Worm (Caenorhabditis elegans) whole organism, L1 larva: Measurements from ENCODE around the gene nkat-1.

Experiments
- C04F5.9 ChIP-seq: sonication (generic microtip); optimal IDR thresholded peaks from 2 replicates; lab custom pipeline; 2016; ENCODE audit warnings: missing genetic modification characterization, missing compliant biosample characterization
- C16A3.4 ChIP-seq: fragments of 150-350 bp; optimal IDR thresholded peaks from 2 replicates; lab custom pipeline; 2014; ENCODE audit warnings: missing biosample characterization, missing genetic modification characterization
- C34B4.2 ChIP-seq: sonication (generic microtip); optimal IDR thresholded peaks from 2 replicates; lab custom pipeline; 2017; ENCODE audit warnings: mild to moderate bottlenecking, missing genetic modification characterization, missing compliant biosample characterization
- Y116A8C.19 ChIP-seq: sonication (generic microtip); optimal IDR thresholded peaks from 2 replicates; lab custom pipeline; 2016; ENCODE audit warnings: missing compliant biosample characterization, missing genetic modification characterization, borderline replicate concordance
- aly-2 ChIP-seq: fragments of 150-350 bp; optimal IDR thresholded peaks from 2 replicates; lab custom pipeline; 2014; ENCODE audit warnings: missing biosample characterization, missing genetic modification characterization
- blmp-1 ChIP-seq: fragments of 150-350 bp; optimal IDR thresholded peaks from 2 replicates; lab custom pipeline; 2014; ENCODE audit warnings: missing biosample characterization, missing genetic modification characterization
- ceh-63 ChIP-seq: fragments of 200-800 bp; sonication (Bioruptor generic); optimal IDR thresholded peaks from 2 replicates; lab custom pipeline; 2018; ENCODE audit warnings: mild to moderate bottlenecking, missing genetic modification characterization, missing compliant biosample characterization
- ceh-88 ChIP-seq: fragments of 200-800 bp; sonication (Bioruptor generic); IDR thresholded peaks from 2 replicates; pipeline ENCODE4 v1.3.6; 2022; ENCODE audit warnings: missing genetic modification characterization, missing compliant biosample characterization
- ceh-90 ChIP-seq: sonication (generic microtip); optimal IDR thresholded peaks from 2 replicates; lab custom pipeline; 2016; ENCODE audit warnings: missing genetic modification characterization, missing compliant biosample characterization
- ces-1 ChIP-seq: fragments of 150-350 bp; optimal IDR thresholded peaks from 2 replicates; lab custom pipeline; 2014; ENCODE audit warnings: missing biosample characterization, missing genetic modification reagents, missing genetic modification characterization
- dsc-1 ChIP-seq: sonication (generic microtip); optimal IDR thresholded peaks from 2 replicates; lab custom pipeline; 2016; ENCODE audit warnings: mild to moderate bottlenecking, missing genetic modification characterization, missing compliant biosample characterization
- efl-1 ChIP-seq, 4 experiments: fragments of 150-350 bp; optimal IDR thresholded peaks in 3 of 4; peaks in 1 of 4; 1 replicate in 1 of 4; 2 replicates in 3 of 4; lab custom pipeline; 2014; ENCODE audit warnings: missing biosample characterization in 2 of 4, missing genetic modification characterization in 2 of 4, missing genetic modification reagents in 2 of 4
- egl-27 ChIP-seq, 2 experiments: fragments of 150-350 bp in 1 of 2; sonication (generic microtip); optimal IDR thresholded peaks; 3 replicates each; lab custom pipeline; 2017 to 2018; ENCODE audit warnings: missing biosample characterization in 2 of 2, missing genetic modification characterization in 2 of 2, missing genetic modification reagents in 2 of 2
- elt-2 ChIP-seq: sonication (generic microtip); optimal IDR thresholded peaks from 2 replicates; lab custom pipeline; 2016; ENCODE audit warnings: missing genetic modification characterization, mild to moderate bottlenecking, inconsistent platforms, missing compliant biosample characterization, missing genetic modification reagents
- elt-3 ChIP-seq, 6 experiments: fragments of 150-350 bp in 1 of 6; sonication (generic microtip); optimal IDR thresholded peaks; 2 replicates each; lab custom pipeline; 2017 to 2018; ENCODE audit warnings: missing biosample characterization in 6 of 6, missing genetic modification characterization in 6 of 6, inconsistent platforms in 1 of 6
- fos-1 ChIP-seq: fragments of 150-350 bp; optimal IDR thresholded peaks from 2 replicates; lab custom pipeline; 2014; ENCODE audit warnings: missing biosample characterization, missing genetic modification characterization
- grh-1 ChIP-seq: fragments of 200-800 bp; sonication (Bioruptor generic); IDR thresholded peaks from 2 replicates; pipeline ENCODE4 v1.3.6; 2022; ENCODE audit warnings: missing genetic modification reagents, missing genetic modification characterization, missing compliant biosample characterization
- hlh-17 ChIP-seq: fragments of 200-800 bp; sonication (Bioruptor generic); optimal IDR thresholded peaks from 2 replicates; lab custom pipeline; 2018; ENCODE audit warnings: missing genetic modification characterization, mild to moderate bottlenecking, missing compliant biosample characterization, moderate library complexity, borderline replicate concordance
- hlh-4 ChIP-seq: sonication (generic microtip); optimal IDR thresholded peaks from 2 replicates; lab custom pipeline; 2016; ENCODE audit warnings: mild to moderate bottlenecking, missing genetic modification characterization, missing compliant biosample characterization
- hpl-2 ChIP-seq: fragments of 150-350 bp; optimal IDR thresholded peaks from 2 replicates; lab custom pipeline; 2014; ENCODE audit warnings: missing biosample characterization, missing genetic modification reagents, missing genetic modification characterization
- isw-1 ChIP-seq: fragments of 200-800 bp; sonication (Bioruptor generic); IDR thresholded peaks from 2 replicates; pipeline ENCODE4 v1.3.6; 2022; ENCODE audit warnings: missing genetic modification characterization, missing compliant biosample characterization
- lin-13 ChIP-seq: fragments of 150-350 bp; optimal IDR thresholded peaks from 2 replicates; lab custom pipeline; 2014; ENCODE audit warnings: missing biosample characterization, missing genetic modification reagents, missing genetic modification characterization
- lin-14 ChIP-seq: fragments of 200-800 bp; sonication (Bioruptor generic); optimal IDR thresholded peaks from 2 replicates; lab custom pipeline; 2018; ENCODE audit warnings: mild to moderate bottlenecking, missing genetic modification characterization, moderate library complexity, missing compliant biosample characterization
- lin-15B ChIP-seq: fragments of 150-350 bp; sonication (generic microtip); optimal IDR thresholded peaks from 3 replicates; lab custom pipeline; 2014; ENCODE audit warnings: missing biosample characterization, missing genetic modification characterization
- lsy-2 ChIP-seq, 2 experiments: fragments of 150-350 bp; optimal IDR thresholded peaks; 2 replicates each; lab custom pipeline; 2014; ENCODE audit warnings: missing biosample characterization in 2 of 2, missing genetic modification characterization in 2 of 2
- mab-9 ChIP-seq: fragments of 200-800 bp; sonication (Bioruptor generic); IDR thresholded peaks from 2 replicates; pipeline ENCODE4 v1.3.6; 2022; ENCODE audit warnings: missing genetic modification reagents, missing genetic modification characterization, missing compliant biosample characterization
- mef-2 ChIP-seq: fragments of 150-350 bp; optimal IDR thresholded peaks from 2 replicates; lab custom pipeline; 2014; ENCODE audit warnings: missing biosample characterization, missing genetic modification characterization
- nhr-12 ChIP-seq: sonication (generic microtip); optimal IDR thresholded peaks from 2 replicates; lab custom pipeline; 2017; ENCODE audit warnings: missing biosample characterization, missing genetic modification characterization
- nhr-20 ChIP-seq: sonication (generic microtip); optimal IDR thresholded peaks from 2 replicates; lab custom pipeline; 2016; ENCODE audit warnings: mild to moderate bottlenecking, missing genetic modification characterization, missing compliant biosample characterization
- nhr-28 ChIP-seq: fragments of 150-350 bp; optimal IDR thresholded peaks from 2 replicates; lab custom pipeline; 2014; ENCODE audit warnings: missing biosample characterization, missing genetic modification characterization
- nhr-47 ChIP-seq: sonication (generic microtip); optimal IDR thresholded peaks from 2 replicates; lab custom pipeline; 2016; ENCODE audit warnings: mild to moderate bottlenecking, missing genetic modification characterization, moderate library complexity, missing compliant biosample characterization
- nhr-71 ChIP-seq: sonication (generic microtip); optimal IDR thresholded peaks from 2 replicates; lab custom pipeline; 2016; ENCODE audit warnings: mild to moderate bottlenecking, missing genetic modification characterization, moderate library complexity, missing compliant biosample characterization
- nhr-77 ChIP-seq: fragments of 150-350 bp; optimal IDR thresholded peaks from 2 replicates; lab custom pipeline; 2014; ENCODE audit warnings: missing biosample characterization, missing genetic modification characterization
- nhr-85 ChIP-seq: sonication (generic microtip); peaks from one replicate; lab custom pipeline; 2016; ENCODE audit warnings: missing genetic modification characterization, inconsistent platforms, missing compliant biosample characterization
- nhr-90 ChIP-seq: sonication (generic microtip); optimal IDR thresholded peaks from 2 replicates; lab custom pipeline; 2016; ENCODE audit warnings: mild to moderate bottlenecking, missing genetic modification characterization, missing compliant biosample characterization; ENCODE audit not compliant: poor library complexity
- pqm-1 ChIP-seq: sonication (generic microtip); optimal IDR thresholded peaks from 3 replicates; lab custom pipeline; 2017; ENCODE audit warnings: missing biosample characterization, missing genetic modification characterization
- skn-1 ChIP-seq: fragments of 150-350 bp; optimal IDR thresholded peaks from 2 replicates; lab custom pipeline; 2014; ENCODE audit warnings: missing biosample characterization, missing genetic modification characterization
- sox-4 ChIP-seq: sonication (generic microtip); optimal IDR thresholded peaks from 2 replicates; lab custom pipeline; 2016; ENCODE audit warnings: missing genetic modification characterization, missing compliant biosample characterization
- sptf-1 ChIP-seq: fragments of 150-350 bp; optimal IDR thresholded peaks from 2 replicates; lab custom pipeline; 2014; ENCODE audit warnings: missing biosample characterization, missing genetic modification characterization
- swsn-7 ChIP-seq: sonication (generic microtip); optimal IDR thresholded peaks from 2 replicates; lab custom pipeline; 2016; ENCODE audit warnings: missing genetic modification characterization, missing compliant biosample characterization
- tbx-2 ChIP-seq: sonication (generic microtip); optimal IDR thresholded peaks from 2 replicates; lab custom pipeline; 2016; ENCODE audit warnings: missing genetic modification characterization, missing compliant biosample characterization
- unc-130 ChIP-seq: fragments of 150-350 bp; optimal IDR thresholded peaks from 2 replicates; lab custom pipeline; 2017; ENCODE audit warnings: missing biosample characterization, missing genetic modification characterization, inconsistent platforms
- unc-30 ChIP-seq: sonication (generic microtip); optimal IDR thresholded peaks from 2 replicates; lab custom pipeline; 2017; ENCODE audit warnings: missing biosample characterization, missing genetic modification characterization
- xbp-1 ChIP-seq: sonication (generic microtip); optimal IDR thresholded peaks from 2 replicates; lab custom pipeline; 2016; ENCODE audit warnings: missing genetic modification characterization, missing compliant biosample characterization
- zip-4 ChIP-seq: fragments of 200-800 bp; sonication (Bioruptor generic); optimal IDR thresholded peaks from 2 replicates; lab custom pipeline; 2018; ENCODE audit warnings: mild to moderate bottlenecking, missing genetic modification characterization, moderate library complexity, missing compliant biosample characterization

The nkat-1 gene

ce11 chrX:14169569-14170031 lies 29.7 kb upstream of the nkat-1 start, which contains the start of gene sym-4 (continued):
- TF ChIP-seq nhr-77 (tag; lab: Kevin White, UChicago) (peak; percentile 94), nhr-28 (no peak), unc-130 (tag; lab: Kevin White, UChicago) (peak; percentile 66), ces-1 (no peak)

ce11 chrX:14165156-14165555 lies 25.2 kb upstream of the nkat-1 start:
- TF ChIP-seq egl-27 (tag; optimal IDR thresholded peaks at IDR 0.05; lab: Kevin White, UChicago) = no peak
- TF ChIP-seq isw-1 = no peak
- no peak for TF ChIP-seq efl-1 (optimal IDR thresholded peaks at IDR 0.05; lab: Kevin White, UChicago)
- TF ChIP-seq efl-1 (GFP tag; optimal IDR thresholded peaks at IDR 0.05 in 1 of 2; lab: Kevin White, UChicago) = peak in 1 of 2 experiments; percentile 84

- peak; percentile 5 for TF ChIP-seq nhr-90 (tag; lab: Kevin White, UChicago)
- TF ChIP-seq nhr-71 (tag; lab: Kevin White, UChicago) = peak; percentile 8
- no peak for TF ChIP-seq blmp-1 (tag; lab: Kevin White, UChicago)
- TF ChIP-seq, all 84 proteins: peak for 2
Measured at ce11 chrX:14164234-14164633, 24.3 kb upstream of the nkat-1 start, which contains the start of gene vha-20. Gene vha-20, minus strand, starts transcription at chrX:14164506.

- TF ChIP-seq lin-14 (no peak), nhr-12 (tag; lab: Kevin White, UChicago) (no peak), nhr-71 (tag; lab: Kevin White, UChicago) (no peak), lin-13 (GFP tag; lab: Kevin White, UChicago) (no peak), ceh-90 (tag; lab: Kevin White, UChicago) (no peak), swsn-7 (tag; lab: Kevin White, UChicago) (no peak), nhr-85 (no peak), C34B4.2 (no peak), elt-2 (tag; lab: Kevin White, UChicago) (peak; percentile 20), C04F5.9 (no peak), pqm-1 (tag; lab: Kevin White, UChicago) (no peak), C16A3.4 (tag; lab: Kevin White, UChicago) (no peak), grh-1 (GFP tag; lab: Robert Waterston, UW) (no peak), hpl-2 (GFP tag; lab: Kevin White, UChicago) (no peak), dsc-1 (no peak), lin-15B (tag; lab: Kevin White, UChicago) (no peak), aly-2 (tag; lab: Kevin White, UChicago) (no peak), elt-3 (tag; optimal IDR thresholded peaks at IDR 0.05; lab: Kevin White, UChicago) (peak in 1 of 6 experiments; percentile 14), lsy-2 (tag; optimal IDR thresholded peaks at IDR 0.05; lab: Kevin White, UChicago) (no peak), fos-1 (tag; lab: Kevin White, UChicago) (no peak), isw-1 (no peak), tbx-2 (tag; lab: Kevin White, UChicago) (no peak), unc-30 (tag; lab: Kevin White, UChicago) (no peak), skn-1 (tag; lab: Kevin White, UChicago) (no peak), Y116A8C.19 (tag; lab: Kevin White, UChicago) (no peak), sptf-1 (no peak), unc-130 (tag; lab: Kevin White, UChicago) (no peak), blmp-1 (tag; lab: Kevin White, UChicago) (no peak), ceh-63 (GFP tag; lab: Kevin White, UChicago) (no peak), hlh-4 (tag; lab: Kevin White, UChicago) (no peak), nhr-20 (peak; percentile 35), mef-2 (tag; lab: Kevin White, UChicago) (no peak), xbp-1 (tag; lab: Kevin White, UChicago) (no peak), hlh-17 (GFP tag; lab: Kevin White, UChicago) (no peak), sox-4 (tag; lab: Kevin White, UChicago) (no peak), nhr-47 (peak; percentile 16), ceh-88 (GFP tag; lab: Robert Waterston, UW) (no peak), egl-27 (tag; optimal IDR thresholded peaks at IDR 0.05; lab: Kevin White, UChicago) (no peak), zip-4 (GFP tag; lab: Kevin White, UChicago) (no peak), nhr-90 (tag; lab: Kevin White, UChicago) (peak; percentile 72), mab-9 (no peak)
Measured at ce11 chrX:14161684-14162347, 21.9 kb upstream of the nkat-1 start, which contains the start of gene lgc-25. Gene lgc-25, minus strand, starts transcription at chrX:14161734.
